Worm (Caenorhabditis elegans) whole organism, L2 larva: ENCODE measurements around the gene T10D4.7.
"Not testable (repeated sequence)": the region's sequence is repeated elsewhere in the genome, so short reads cannot be mapped to it uniquely, and the experiment has no call there.

ENCODE experiments used
- F13H6.1 ChIP-seq: sonication (generic microtip); optimal IDR thresholded peaks from 2 replicates; lab custom pipeline; 2016; ENCODE audit warnings: missing genetic modification characterization, missing compliant biosample characterization
- alr-1 ChIP-seq: fragments of 150-350 bp; optimal IDR thresholded peaks from 2 replicates; lab custom pipeline; 2014; ENCODE audit warnings: missing biosample characterization, missing genetic modification characterization
- crh-2 ChIP-seq: sonication (generic microtip); optimal IDR thresholded peaks from 2 replicates; lab custom pipeline; 2017; ENCODE audit warnings: missing biosample characterization, missing genetic modification characterization
- lin-13 ChIP-seq: fragments of 150-350 bp; optimal IDR thresholded peaks from 2 replicates; lab custom pipeline; 2014; ENCODE audit warnings: missing biosample characterization, missing genetic modification reagents, missing genetic modification characterization
- mdl-1 ChIP-seq, 2 experiments: fragments of 150-350 bp in 1 of 2; sonication (generic microtip) in 1 of 2; optimal IDR thresholded peaks; 2 replicates each; lab custom pipeline; 2017; ENCODE audit warnings: missing biosample characterization in 2 of 2, missing genetic modification characterization in 2 of 2
- nhr-12 ChIP-seq: fragments of 150-350 bp; optimal IDR thresholded peaks from 2 replicates; lab custom pipeline; 2014; ENCODE audit warnings: missing biosample characterization, missing genetic modification characterization
- nhr-237 ChIP-seq: fragments of 150-350 bp; optimal IDR thresholded peaks from 2 replicates; lab custom pipeline; 2014; ENCODE audit warnings: missing biosample characterization, missing genetic modification characterization
- nhr-25 ChIP-seq: fragments of 150-350 bp; sonication (generic microtip); optimal IDR thresholded peaks from 3 replicates; lab custom pipeline; 2014; ENCODE audit warnings: missing biosample characterization, missing genetic modification characterization
- skn-1 ChIP-seq: sonication (generic microtip); optimal IDR thresholded peaks from 2 replicates; lab custom pipeline; 2017; ENCODE audit warnings: missing biosample characterization, missing genetic modification characterization
- snpc-4 ChIP-seq: fragments of 150-350 bp; optimal IDR thresholded peaks from 2 replicates; lab custom pipeline; 2014; ENCODE audit warnings: missing biosample characterization, missing genetic modification characterization
- unc-62 ChIP-seq: fragments of 150-350 bp; optimal IDR thresholded peaks from 2 replicates; lab custom pipeline; 2014; ENCODE audit warnings: missing biosample characterization, missing genetic modification reagents, missing genetic modification characterization
- zag-1 ChIP-seq: fragments of 150-350 bp; optimal IDR thresholded peaks from 2 replicates; lab custom pipeline; 2014; ENCODE audit warnings: missing biosample characterization, missing genetic modification characterization
- ztf-11 ChIP-seq: sonication (generic microtip); optimal IDR thresholded peaks from 2 replicates; lab custom pipeline; 2017; ENCODE audit warnings: missing biosample characterization, missing genetic modification characterization

DNA sequence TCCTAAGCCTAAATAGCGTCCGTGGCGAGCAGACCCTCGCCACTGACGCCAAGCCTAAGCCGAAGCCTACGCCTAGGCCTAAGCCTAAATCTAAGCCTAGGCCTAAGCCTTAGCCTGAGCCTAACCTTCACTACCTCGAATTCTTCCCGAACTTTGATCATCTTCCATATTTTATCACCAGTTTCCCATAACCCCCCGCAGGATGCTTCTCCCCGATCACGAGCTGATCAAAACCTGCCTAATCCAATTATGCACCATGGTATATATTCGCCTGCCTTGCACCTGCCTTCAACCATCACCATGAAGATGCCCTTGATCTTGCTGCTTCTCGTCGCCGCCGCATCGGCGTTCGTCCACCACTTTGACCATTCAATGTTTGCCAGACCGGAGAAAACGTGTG, 9.2 kb downstream of the T10D4.7 start, which contains the start of gene ins-31:
- TF ChIP-seq alr-1 (tag; lab: Kevin White, UChicago); unc-62 (GFP tag; lab: Kevin White, UChicago); skn-1 (tag; lab: Kevin White, UChicago); crh-2; lin-13 (GFP tag; lab: Kevin White, UChicago); ztf-11 (tag; lab: Kevin White, UChicago); F13H6.1 (tag; lab: Kevin White, UChicago); mdl-1 (tag; optimal IDR thresholded peaks at IDR 0.05; lab: Kevin White, UChicago); nhr-237 (tag; lab: Kevin White, UChicago); nhr-25 (tag; lab: Kevin White, UChicago); zag-1 (tag; lab: Kevin White, UChicago); snpc-4; nhr-12: not testable (repeated sequence)
